Fruit fly (Drosophila melanogaster): Measurements from ENCODE around the gene CG32262.

DNA sequence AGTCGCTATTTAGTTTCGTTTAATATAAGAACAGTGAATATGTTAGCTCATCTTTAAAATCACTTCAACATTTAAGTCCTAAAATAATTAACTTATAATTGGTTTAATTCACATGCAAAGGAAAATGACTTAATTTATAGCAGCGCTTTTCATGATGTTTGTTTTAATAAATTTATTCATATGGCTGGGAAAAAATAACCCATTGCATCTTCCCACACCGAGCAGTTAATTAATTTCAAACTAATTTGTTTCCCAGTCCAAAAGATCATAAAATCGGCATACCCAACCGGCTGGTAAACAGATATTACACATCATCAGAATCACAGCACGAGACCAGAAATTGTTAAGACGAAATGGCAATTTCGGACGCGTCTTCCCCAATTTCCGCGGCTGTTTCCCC, 39.2 kb downstream of the CG32262 start:
- TF ChIP-seq CG4282 (GFP tag; optimal IDR thresholded peaks at IDR 0.05) (no peak), knrl (GFP tag; IDR thresholded peaks at IDR 0.05; ENCODE audit: partially characterized antibody) (no peak), gcm (GFP tag; optimal IDR thresholded peaks at IDR 0.05) (no peak), CG15514 (GFP tag; optimal IDR thresholded peaks at IDR 0.05) (peak; percentile 30)
